Worm (Caenorhabditis elegans) whole organism, L2 larva: ENCODE data around the gene unc-83.

Source experiments
- aly-2 ChIP-seq: fragments of 150-350 bp; optimal IDR thresholded peaks from 2 replicates; lab custom pipeline; 2014; ENCODE audit warnings: missing biosample characterization, missing genetic modification characterization
- lsy-2 ChIP-seq, 2 experiments: fragments of 150-350 bp in 1 of 2; sonication (generic microtip) in 1 of 2; optimal IDR thresholded peaks; 2 replicates each; lab custom pipeline; 2014 to 2017; ENCODE audit warnings: missing biosample characterization in 2 of 2, missing genetic modification characterization in 2 of 2
- skn-1 ChIP-seq: sonication (generic microtip); optimal IDR thresholded peaks from 2 replicates; lab custom pipeline; 2017; ENCODE audit warnings: missing biosample characterization, missing genetic modification characterization
- unc-62 ChIP-seq: fragments of 150-350 bp; optimal IDR thresholded peaks from 2 replicates; lab custom pipeline; 2014; ENCODE audit warnings: missing biosample characterization, missing genetic modification reagents, missing genetic modification characterization
- zag-1 ChIP-seq: fragments of 150-350 bp; optimal IDR thresholded peaks from 2 replicates; lab custom pipeline; 2014; ENCODE audit warnings: missing biosample characterization, missing genetic modification characterization

DNA sequence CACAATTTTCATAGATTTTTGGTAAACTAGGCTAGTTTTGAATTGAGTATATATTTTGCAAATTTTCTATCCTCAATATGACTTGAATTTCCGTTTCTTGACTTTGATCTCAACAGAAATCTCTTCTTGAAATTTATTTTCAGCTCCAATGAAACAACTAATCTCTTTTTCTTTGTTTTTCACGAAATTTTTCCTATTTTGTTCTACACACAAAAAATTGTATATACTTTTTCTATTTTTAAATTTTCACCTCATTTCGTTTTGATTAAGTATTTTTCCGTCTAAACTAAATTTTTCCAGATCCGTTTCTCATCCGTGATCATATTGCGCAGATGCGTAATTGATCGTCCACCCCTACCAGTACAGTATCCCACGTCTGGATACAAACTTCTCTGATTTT, at the start of gene unc-83:
- TF ChIP-seq zag-1: no peak
- TF ChIP-seq skn-1 (tag; lab: Kevin White, UChicago): no peak
- TF ChIP-seq unc-62: no peak
- TF ChIP-seq lsy-2 (tag; optimal IDR thresholded peaks at IDR 0.05; lab: Kevin White, UChicago): no peak
- TF ChIP-seq aly-2 (tag; lab: Kevin White, UChicago): no peak
